Worm (Caenorhabditis elegans) whole organism, late embryonic: ENCODE measurements around the gene F46C5.6.

Source experiments
- C08G9.2 ChIP-seq: sonication (generic microtip); optimal IDR thresholded peaks from 2 replicates; lab custom pipeline; 2016; ENCODE audit warnings: mild to moderate bottlenecking, missing genetic modification characterization, moderate library complexity, missing compliant biosample characterization
- K09A11.1 ChIP-seq: sonication (generic microtip); optimal IDR thresholded peaks from 2 replicates; lab custom pipeline; 2017; ENCODE audit warnings: antibody characterized with exemption, mild to moderate bottlenecking, missing genetic modification characterization, missing compliant biosample characterization; ENCODE audit not compliant: insufficient read depth
- Y22D7AL.16 ChIP-seq: sonication (generic microtip); optimal IDR thresholded peaks from 2 replicates; lab custom pipeline; 2016; ENCODE audit warnings: missing genetic modification characterization, missing compliant biosample characterization
- ahr-1 ChIP-seq: sonication (generic microtip); optimal IDR thresholded peaks from 2 replicates; lab custom pipeline; 2016; ENCODE audit warnings: missing genetic modification characterization, missing compliant biosample characterization
- ama-1 ChIP-seq: fragments of 150-350 bp; optimal IDR thresholded peaks from 2 replicates; lab custom pipeline; 2014
- ceh-14 ChIP-seq: sonication (generic microtip); optimal IDR thresholded peaks from 2 replicates; lab custom pipeline; 2016; ENCODE audit warnings: missing genotype, missing genetic modification characterization, missing compliant biosample characterization
- ceh-19 ChIP-seq: fragments of 200-800 bp; sonication (Bioruptor generic); optimal IDR thresholded peaks from 2 replicates; lab custom pipeline; 2018; ENCODE audit warnings: mild to moderate bottlenecking, missing genetic modification characterization, missing compliant biosample characterization
- ceh-31 ChIP-seq: sonication (generic microtip); optimal IDR thresholded peaks from 2 replicates; lab custom pipeline; 2016; ENCODE audit warnings: missing genetic modification characterization, missing compliant biosample characterization
- ceh-45 ChIP-seq: fragments of 200-800 bp; sonication (Bioruptor generic); IDR thresholded peaks from 2 replicates; pipeline ENCODE4 v1.3.6; 2022; ENCODE audit warnings: missing genetic modification reagents, missing genetic modification characterization, missing compliant biosample characterization
- ceh-48 ChIP-seq: sonication (generic microtip); optimal IDR thresholded peaks from 2 replicates; lab custom pipeline; 2016; ENCODE audit warnings: missing genetic modification characterization, inconsistent platforms, missing compliant biosample characterization
- ceh-6 ChIP-seq: fragments of 200-800 bp; sonication (Bioruptor generic); optimal IDR thresholded peaks from 2 replicates; lab custom pipeline; 2018; ENCODE audit warnings: mild to moderate bottlenecking, missing genetic modification characterization, missing compliant biosample characterization
- dmd-4 ChIP-seq: sonication (generic microtip); optimal IDR thresholded peaks from 2 replicates; lab custom pipeline; 2016; ENCODE audit warnings: borderline replicate concordance, missing genetic modification characterization, missing compliant biosample characterization
- dve-1 ChIP-seq: sonication (generic microtip); optimal IDR thresholded peaks from 2 replicates; lab custom pipeline; 2017; ENCODE audit warnings: antibody characterized with exemption, mild to moderate bottlenecking, missing genetic modification characterization, missing compliant biosample characterization
- elt-2 ChIP-seq: sonication (generic microtip); optimal IDR thresholded peaks from 2 replicates; lab custom pipeline; 2016; ENCODE audit warnings: missing genetic modification reagents, missing genetic modification characterization, missing compliant biosample characterization
- fkh-10 ChIP-seq: fragments of 150-350 bp; optimal IDR thresholded peaks from 2 replicates; lab custom pipeline; 2014; ENCODE audit warnings: missing biosample characterization, missing genetic modification reagents, missing genetic modification characterization
- hlh-13 ChIP-seq: fragments of 200-800 bp; sonication (Bioruptor generic); optimal IDR thresholded peaks from 2 replicates; lab custom pipeline; 2018; ENCODE audit warnings: mild to moderate bottlenecking, missing genetic modification characterization, missing compliant biosample characterization
- hlh-30 ChIP-seq: sonication (generic microtip); optimal IDR thresholded peaks from 2 replicates; lab custom pipeline; 2017; ENCODE audit warnings: antibody characterized with exemption, missing genetic modification characterization, missing compliant biosample characterization; ENCODE audit not compliant: insufficient read depth
- hlh-6 ChIP-seq: sonication (generic microtip); optimal IDR thresholded peaks from 2 replicates; lab custom pipeline; 2016; ENCODE audit warnings: missing genotype, missing genetic modification characterization, missing compliant biosample characterization
- madf-2 ChIP-seq: sonication (generic microtip); optimal IDR thresholded peaks from 2 replicates; lab custom pipeline; 2017; ENCODE audit warnings: missing genetic modification characterization, missing compliant biosample characterization
- mec-3 ChIP-seq: sonication (generic microtip); optimal IDR thresholded peaks from 2 replicates; lab custom pipeline; 2016; ENCODE audit warnings: borderline replicate concordance, missing genetic modification characterization, missing compliant biosample characterization
- npax-4 ChIP-seq: sonication (generic microtip); optimal IDR thresholded peaks from 2 replicates; lab custom pipeline; 2016; ENCODE audit warnings: missing genetic modification characterization, missing compliant biosample characterization
- pat-9 ChIP-seq: fragments of 200-800 bp; sonication (Bioruptor generic); optimal IDR thresholded peaks from 2 replicates; lab custom pipeline; 2018; ENCODE audit warnings: mild to moderate bottlenecking, missing genetic modification characterization, moderate library complexity, missing compliant biosample characterization
- pha-4 ChIP-seq: fragments of 150-350 bp; optimal IDR thresholded peaks from 2 replicates; lab custom pipeline; 2018; ENCODE audit warnings: missing biosample characterization, missing genetic modification reagents, missing genetic modification characterization
- pqm-1 ChIP-seq: sonication (generic microtip); optimal IDR thresholded peaks from 2 replicates; lab custom pipeline; 2016; ENCODE audit warnings: missing genetic modification characterization, missing compliant biosample characterization
- ref-2 ChIP-seq: sonication (generic microtip); optimal IDR thresholded peaks from 2 replicates; lab custom pipeline; 2016; ENCODE audit warnings: missing genetic modification characterization, missing compliant biosample characterization
- rnt-1 ChIP-seq: sonication (generic microtip); optimal IDR thresholded peaks from 2 replicates; lab custom pipeline; 2016; ENCODE audit warnings: missing genetic modification characterization, missing compliant biosample characterization
- sox-2 ChIP-seq: fragments of 200-800 bp; sonication (Bioruptor generic); IDR thresholded peaks from 2 replicates; pipeline ENCODE4 v1.3.6; 2022; ENCODE audit warnings: missing genetic modification reagents, missing genetic modification characterization, missing compliant biosample characterization
- syd-9 ChIP-seq: sonication (generic microtip); optimal IDR thresholded peaks from 2 replicates; lab custom pipeline; 2016; ENCODE audit warnings: mild to moderate bottlenecking, missing genetic modification characterization, moderate library complexity, missing compliant biosample characterization
- tbx-2 ChIP-seq: sonication (generic microtip); optimal IDR thresholded peaks from 2 replicates; lab custom pipeline; 2016; ENCODE audit warnings: missing genetic modification characterization, missing compliant biosample characterization
- tbx-7 ChIP-seq: sonication (generic microtip); optimal IDR thresholded peaks from 2 replicates; lab custom pipeline; 2016; ENCODE audit warnings: missing genotype, missing genetic modification characterization, missing compliant biosample characterization
- unc-42 ChIP-seq: sonication (generic microtip); optimal IDR thresholded peaks from 2 replicates; lab custom pipeline; 2016; ENCODE audit warnings: missing genotype, missing genetic modification characterization, missing compliant biosample characterization
- unc-55 ChIP-seq: sonication (generic microtip); optimal IDR thresholded peaks from 2 replicates; lab custom pipeline; 2017; ENCODE audit warnings: missing biosample characterization, missing genetic modification reagents, missing genetic modification characterization
- zip-5 ChIP-seq: sonication (generic microtip); optimal IDR thresholded peaks from 2 replicates; lab custom pipeline; 2016; ENCODE audit warnings: missing genetic modification characterization, missing compliant biosample characterization

Gene F46C5.6

ce11 chrII:8889589-8889988 is 45.3 kb upstream of the F46C5.6 start:
- TF ChIP-seq ceh-31, result no peak
- no peak for TF ChIP-seq madf-2 (tag; lab: Kevin White, UChicago)
- TF ChIP-seq ceh-6 (GFP tag; lab: Kevin White, UChicago), result no peak
- TF ChIP-seq elt-2 (tag; lab: Kevin White, UChicago), result peak; percentile 80
- no peak for TF ChIP-seq zip-5 (tag; lab: Kevin White, UChicago)
- TF ChIP-seq pha-4 (tag; lab: Kevin White, UChicago), result no peak
- no peak for TF ChIP-seq ref-2
- no peak for TF ChIP-seq dve-1

ce11 chrII:8884262-8884949 is 40.1 kb upstream of the F46C5.6 start, which contains the start of the genes T07D4.5 and ddx-19:
Gene T07D4.5, minus strand, starts transcription at chrII:8884332.
Gene ddx-19, plus strand, starts transcription at chrII:8884899.
- TF ChIP-seq pat-9, result no peak
- TF ChIP-seq dmd-4 (tag; lab: Kevin White, UChicago), result no peak
- no peak for TF ChIP-seq ama-1 (lab: Kevin White, UChicago)
- no peak for TF ChIP-seq ref-2
- TF ChIP-seq K09A11.1 (tag; lab: Kevin White, UChicago), result no peak

ce11 chrII:8883559-8883958 is 39.2 kb upstream of the F46C5.6 start, which contains the start of gene rha-1:
Gene rha-1, minus strand, starts transcription at chrII:8883659.
- TF ChIP-seq K09A11.1 (tag; lab: Kevin White, UChicago) (no peak), ahr-1 (tag; lab: Kevin White, UChicago) (no peak), hlh-30 (tag; lab: Kevin White, UChicago) (no peak), mec-3 (no peak), ceh-48 (tag; lab: Kevin White, UChicago) (no peak), fkh-10 (GFP tag; lab: Kevin White, UChicago) (no peak)

- TF ChIP-seq elt-2 (tag; lab: Kevin White, UChicago), result no peak
- no peak for TF ChIP-seq pat-9
- TF ChIP-seq hlh-13 (GFP tag; lab: Kevin White, UChicago), result no peak
- no peak for TF ChIP-seq unc-42 (tag; lab: Kevin White, UChicago)
- TF ChIP-seq ceh-19 (GFP tag; lab: Kevin White, UChicago), result no peak
- TF ChIP-seq ceh-6 (GFP tag; lab: Kevin White, UChicago), result no peak
- no peak for TF ChIP-seq tbx-2 (tag; lab: Kevin White, UChicago)
- no peak for TF ChIP-seq ceh-14 (tag; lab: Kevin White, UChicago)
- no peak for TF ChIP-seq syd-9 (tag; lab: Kevin White, UChicago)
- no peak for TF ChIP-seq ceh-31
- no peak for TF ChIP-seq npax-4 (tag; lab: Kevin White, UChicago)
- TF ChIP-seq Y22D7AL.16, result no peak
- no peak for TF ChIP-seq tbx-7 (tag; lab: Kevin White, UChicago)
- TF ChIP-seq, all 69 proteins: peak for 0
Observed at ce11 chrII:8878528-8878927, 34.2 kb upstream of the F46C5.6 start.

- no peak for TF ChIP-seq sox-2 (GFP tag; lab: Robert Waterston, UW)
Observed at ce11 chrII:8877032-8877985, 33.0 kb upstream of the F46C5.6 start.

- TF ChIP-seq zip-5 (tag; lab: Kevin White, UChicago), result no peak
- no peak for TF ChIP-seq hlh-13 (GFP tag; lab: Kevin White, UChicago)
- no peak for TF ChIP-seq unc-55 (GFP tag; lab: Kevin White, UChicago)
- no peak for TF ChIP-seq C08G9.2 (tag; lab: Kevin White, UChicago)
- TF ChIP-seq ceh-14 (tag; lab: Kevin White, UChicago), result no peak
- TF ChIP-seq pqm-1 (tag; lab: Kevin White, UChicago), result no peak
- TF ChIP-seq npax-4 (tag; lab: Kevin White, UChicago), result no peak
- no peak for TF ChIP-seq ceh-45
- TF ChIP-seq tbx-2 (tag; lab: Kevin White, UChicago), result no peak
- no peak for TF ChIP-seq pat-9
- TF ChIP-seq rnt-1 (tag; lab: Kevin White, UChicago), result no peak
- no peak for TF ChIP-seq hlh-6 (tag; lab: Kevin White, UChicago)
- TF ChIP-seq, all 69 proteins: peak for 0
Observed at ce11 chrII:8873842-8874241, 29.5 kb upstream of the F46C5.6 start, which contains the start of gene T07D4.2. Gene T07D4.2, minus strand, starts transcription at chrII:8873942.
